Worm (Caenorhabditis elegans) whole organism, young adult: Measurements from ENCODE around the gene rps-3.

Experiments
- B0019.2 ChIP-seq: fragments of 200-800 bp; sonication (Bioruptor generic); conservative IDR thresholded peaks from 2 replicates; pipeline ENCODE4 v1.3.6; 2022; ENCODE audit warnings: missing genetic modification reagents, missing genetic modification characterization, missing compliant biosample characterization
- D2030.7 ChIP-seq: fragments of 200-800 bp; sonication (Bioruptor generic); IDR thresholded peaks from 2 replicates; pipeline ENCODE4 v1.3.6; 2022; ENCODE audit warnings: missing genetic modification reagents, missing genetic modification characterization, missing compliant biosample characterization
- F22D6.2 ChIP-seq: sonication (generic microtip); optimal IDR thresholded peaks from 2 replicates; lab custom pipeline; 2016; ENCODE audit warnings: mild to moderate bottlenecking, missing genetic modification characterization, missing compliant biosample characterization
- F39B2.1 ChIP-seq: fragments of 200-800 bp; sonication (Bioruptor generic); IDR thresholded peaks from 2 replicates; pipeline ENCODE4 v1.3.6; 2022; ENCODE audit warnings: missing genetic modification reagents, missing genetic modification characterization, missing compliant biosample characterization
- F55B11.4 ChIP-seq: sonication (generic microtip); optimal IDR thresholded peaks from 2 replicates; lab custom pipeline; 2016; ENCODE audit warnings: missing compliant biosample characterization, missing genetic modification characterization, borderline replicate concordance; ENCODE audit not compliant: insufficient read depth
- F57A8.1 ChIP-seq: fragments of 200-800 bp; sonication (Bioruptor generic); optimal IDR thresholded peaks from 2 replicates; lab custom pipeline; 2018; ENCODE audit warnings: mild to moderate bottlenecking, missing genetic modification characterization, moderate library complexity, missing compliant biosample characterization
- K12H6.12 ChIP-seq: fragments of 200-800 bp; sonication (Bioruptor generic); optimal IDR thresholded peaks from 2 replicates; lab custom pipeline; 2018; ENCODE audit warnings: mild to moderate bottlenecking, missing genetic modification characterization, missing compliant biosample characterization
- T26A5.8 ChIP-seq: sonication (generic microtip); optimal IDR thresholded peaks from 2 replicates; lab custom pipeline; 2016; ENCODE audit warnings: missing genetic modification characterization, missing compliant biosample characterization
- Y56A3A.18 ChIP-seq: fragments of 200-800 bp; sonication (Bioruptor generic); IDR thresholded peaks from 2 replicates; pipeline ENCODE4 v1.3.6; 2022; ENCODE audit warnings: missing genetic modification reagents, missing genetic modification characterization, missing compliant biosample characterization
- Y95B8A.8 ChIP-seq: fragments of 200-800 bp; sonication (Bioruptor generic); IDR thresholded peaks from 2 replicates; pipeline ENCODE4 v1.3.6; 2022; ENCODE audit warnings: missing genetic modification reagents, missing genetic modification characterization, missing compliant biosample characterization
- ZK185.1 ChIP-seq: sonication (generic microtip); optimal IDR thresholded peaks from 2 replicates; lab custom pipeline; 2016; ENCODE audit warnings: mild to moderate bottlenecking, missing genetic modification characterization, missing compliant biosample characterization; ENCODE audit not compliant: poor library complexity, severe bottlenecking
- ama-1 ChIP-seq, 3 experiments: fragments of 150-350 bp in 1 of 3; sonication (generic microtip) in 2 of 3; optimal IDR thresholded peaks; 2 replicates each; lab custom pipeline; 2014 to 2018; ENCODE audit warnings: missing biosample characterization in 2 of 3, missing genetic modification characterization in 2 of 3, missing genetic modification reagents in 2 of 3
- atf-7 ChIP-seq: sonication (generic microtip); optimal IDR thresholded peaks from 2 replicates; lab custom pipeline; 2017; ENCODE audit warnings: mild to moderate bottlenecking, missing genetic modification characterization, missing compliant biosample characterization
- attf-6 ChIP-seq: fragments of 200-800 bp; sonication (Bioruptor generic); IDR thresholded peaks from 2 replicates; pipeline ENCODE4 v1.3.6; 2022; ENCODE audit warnings: missing genetic modification reagents, missing genetic modification characterization, missing compliant biosample characterization
- bed-2 ChIP-seq: fragments of 200-800 bp; sonication (Bioruptor generic); IDR thresholded peaks from 2 replicates; pipeline ENCODE4 v1.3.6; 2022; ENCODE audit warnings: missing genetic modification reagents, missing genetic modification characterization, missing compliant biosample characterization
- ccch-3 ChIP-seq: fragments of 200-800 bp; sonication (Bioruptor generic); optimal IDR thresholded peaks from 2 replicates; lab custom pipeline; 2018; ENCODE audit warnings: mild to moderate bottlenecking, missing genetic modification characterization, missing compliant biosample characterization
- ceh-79 ChIP-seq: sonication (generic microtip); optimal IDR thresholded peaks from 2 replicates; lab custom pipeline; 2017; ENCODE audit warnings: mild to moderate bottlenecking, missing genetic modification characterization, missing compliant biosample characterization
- chd-7 ChIP-seq: sonication (generic microtip); optimal IDR thresholded peaks from 2 replicates; lab custom pipeline; 2016; ENCODE audit warnings: mild to moderate bottlenecking, missing genetic modification characterization, moderate library complexity, missing compliant biosample characterization
- dox-1 ChIP-seq: fragments of 200-800 bp; sonication (Bioruptor generic); IDR thresholded peaks from 2 replicates; pipeline ENCODE4 v1.3.6; 2022; ENCODE audit warnings: missing genetic modification reagents, missing genetic modification characterization, missing compliant biosample characterization
- dpl-1 ChIP-seq: fragments of 150-350 bp; optimal IDR thresholded peaks from 2 replicates; lab custom pipeline; 2014; ENCODE audit warnings: missing biosample characterization, missing genetic modification reagents, missing genetic modification characterization
- efl-1 ChIP-seq: fragments of 150-350 bp; optimal IDR thresholded peaks from 2 replicates; lab custom pipeline; 2014; ENCODE audit warnings: missing biosample characterization, missing genetic modification reagents, missing genetic modification characterization
- egl-44 ChIP-seq: fragments of 200-800 bp; sonication (Bioruptor generic); IDR thresholded peaks from 2 replicates; pipeline ENCODE4 v1.3.6; 2022; ENCODE audit warnings: missing genetic modification reagents, missing genetic modification characterization, missing compliant biosample characterization
- ekl-4 ChIP-seq: fragments of 200-800 bp; sonication (Bioruptor generic); IDR thresholded peaks from 2 replicates; pipeline ENCODE4 v1.3.6; 2022; ENCODE audit warnings: missing genetic modification reagents, missing genetic modification characterization, missing compliant biosample characterization
- ets-4 ChIP-seq: fragments of 200-800 bp; sonication (Bioruptor generic); optimal IDR thresholded peaks from 2 replicates; lab custom pipeline; 2018; ENCODE audit warnings: mild to moderate bottlenecking, missing genetic modification characterization, missing compliant biosample characterization
- gei-17 ChIP-seq: fragments of 200-800 bp; sonication (Bioruptor generic); optimal IDR thresholded peaks from 2 replicates; lab custom pipeline; 2018; ENCODE audit warnings: mild to moderate bottlenecking, missing genetic modification characterization, missing compliant biosample characterization
- him-1 ChIP-seq: sonication (generic microtip); optimal IDR thresholded peaks from 2 replicates; lab custom pipeline; 2016; ENCODE audit warnings: missing genotype, missing genetic modification reagents, missing genetic modification characterization, missing compliant biosample characterization
- hlh-12 ChIP-seq: sonication (generic microtip); optimal IDR thresholded peaks from 2 replicates; lab custom pipeline; 2016; ENCODE audit warnings: missing genetic modification characterization, missing compliant biosample characterization
- hmg-1.2 ChIP-seq: fragments of 200-800 bp; sonication (Bioruptor generic); IDR thresholded peaks from 2 replicates; pipeline ENCODE4 v1.3.6; 2022; ENCODE audit warnings: missing genetic modification reagents, missing genetic modification characterization, missing compliant biosample characterization
- lag-1 ChIP-seq: fragments of 200-800 bp; sonication (Bioruptor generic); IDR thresholded peaks from 2 replicates; pipeline ENCODE4 v1.3.6; 2022; ENCODE audit warnings: missing genetic modification reagents, missing genetic modification characterization, missing compliant biosample characterization
- let-607 ChIP-seq, 2 experiments: fragments of 200-800 bp in 1 of 2; sonication (Bioruptor generic) in 1 of 2; sonication (generic microtip) in 1 of 2; optimal IDR thresholded peaks; 2 replicates each; lab custom pipeline; 2016 to 2018; ENCODE audit warnings: mild to moderate bottlenecking in 2 of 2, missing compliant biosample characterization in 2 of 2, missing genetic modification characterization in 2 of 2, moderate library complexity in 2 of 2, missing genotype in 1 of 2
- lin-35 ChIP-seq, 3 experiments: fragments of 150-350 bp in 2 of 3; sonication (generic microtip) in 1 of 3; optimal IDR thresholded peaks; 2 replicates each; lab custom pipeline; 2014 to 2018; ENCODE audit warnings: missing biosample characterization in 3 of 3, missing genetic modification characterization in 3 of 3, missing genetic modification reagents in 3 of 3
- lin-40 ChIP-seq: sonication (generic microtip); optimal IDR thresholded peaks from 2 replicates; lab custom pipeline; 2016; ENCODE audit warnings: missing genetic modification characterization, mild to moderate bottlenecking, missing compliant biosample characterization, missing genotype, missing genetic modification reagents
- lin-54 ChIP-seq: fragments of 200-800 bp; sonication (Bioruptor generic); optimal IDR thresholded peaks from 2 replicates; lab custom pipeline; 2018; ENCODE audit warnings: mild to moderate bottlenecking, missing genetic modification characterization, missing compliant biosample characterization
- lsl-1 ChIP-seq: fragments of 200-800 bp; sonication (Bioruptor generic); optimal IDR thresholded peaks from 2 replicates; lab custom pipeline; 2018; ENCODE audit warnings: mild to moderate bottlenecking, missing genetic modification characterization, moderate library complexity, missing compliant biosample characterization
- madf-8 ChIP-seq: fragments of 200-800 bp; sonication (Bioruptor generic); conservative IDR thresholded peaks from 2 replicates; pipeline ENCODE4 v1.3.6; 2022; ENCODE audit warnings: missing genetic modification reagents, missing genetic modification characterization, missing compliant biosample characterization
- mel-28 ChIP-seq: sonication (generic microtip); optimal IDR thresholded peaks from 2 replicates; lab custom pipeline; 2016; ENCODE audit warnings: borderline replicate concordance, mild to moderate bottlenecking, missing genetic modification characterization, missing compliant biosample characterization
- nfya-1 ChIP-seq: sonication (generic microtip); optimal IDR thresholded peaks from 2 replicates; lab custom pipeline; 2017; ENCODE audit warnings: antibody characterized with exemption, missing compliant biosample characterization, missing genetic modification characterization, borderline replicate concordance; ENCODE audit not compliant: insufficient read depth
- nhr-27 ChIP-seq: fragments of 200-800 bp; sonication (Bioruptor generic); optimal IDR thresholded peaks from 2 replicates; lab custom pipeline; 2018; ENCODE audit warnings: mild to moderate bottlenecking, missing genetic modification characterization, moderate library complexity, missing compliant biosample characterization
- nhr-80 ChIP-seq: sonication (generic microtip); optimal IDR thresholded peaks from 2 replicates; lab custom pipeline; 2016; ENCODE audit warnings: missing genetic modification characterization, missing compliant biosample characterization
- nhr-90 ChIP-seq: sonication (generic microtip); optimal IDR thresholded peaks from 2 replicates; lab custom pipeline; 2016; ENCODE audit warnings: missing genotype, mild to moderate bottlenecking, missing genetic modification characterization, missing compliant biosample characterization
- snpc-4 ChIP-seq, 5 experiments: fragments of 150-350 bp in 1 of 5; sonication (generic microtip) in 4 of 5; optimal IDR thresholded peaks; 2 replicates each; lab custom pipeline; 2014 to 2018; ENCODE audit warnings: missing genetic modification characterization in 5 of 5, missing biosample characterization in 3 of 5, antibody characterized with exemption in 2 of 5, mild to moderate bottlenecking in 2 of 5, missing compliant biosample characterization in 2 of 5, missing genotype in 2 of 5, moderate library complexity in 2 of 5, missing genetic modification reagents in 1 of 5
- tbp1 ChIP-seq: fragments of 200-800 bp; sonication (Bioruptor generic); optimal IDR thresholded peaks from 2 replicates; lab custom pipeline; 2018; ENCODE audit warnings: mild to moderate bottlenecking, missing genetic modification characterization, missing compliant biosample characterization
- zfh-2 ChIP-seq: fragments of 200-800 bp; sonication (Bioruptor generic); conservative IDR thresholded peaks from 2 replicates; pipeline ENCODE4 v1.3.6; 2022; ENCODE audit warnings: missing genetic modification reagents, missing genetic modification characterization, missing compliant biosample characterization
- ztf-22 ChIP-seq: fragments of 200-800 bp; sonication (Bioruptor generic); optimal IDR thresholded peaks from 2 replicates; lab custom pipeline; 2018; ENCODE audit warnings: mild to moderate bottlenecking, missing genetic modification characterization, moderate library complexity, missing compliant biosample characterization
- ztf-6 ChIP-seq: fragments of 200-800 bp; sonication (Bioruptor generic); IDR thresholded peaks from 2 replicates; pipeline ENCODE4 v1.3.6; 2022; ENCODE audit warnings: missing genetic modification reagents, missing genetic modification characterization, missing compliant biosample characterization

Gene rps-3

ce11 chrIII:6178586-6178985 lies 28.0 kb upstream of the rps-3 start, which contains the start of gene F42A10.7:
Gene F42A10.7, minus strand, starts transcription at chrIII:6178686.
- TF ChIP-seq let-607 (tag; optimal IDR thresholded peaks at IDR 0.05; lab: Kevin White, UChicago), result no peak
- TF ChIP-seq lin-35 (GFP tag; optimal IDR thresholded peaks at IDR 0.05; lab: Kevin White, UChicago), result no peak
- no peak for TF ChIP-seq ama-1 (optimal IDR thresholded peaks at IDR 0.05; lab: Kevin White, UChicago)
- TF ChIP-seq ama-1 (GFP tag; optimal IDR thresholded peaks at IDR 0.05; lab: Kevin White, UChicago), result no peak
- TF ChIP-seq mel-28 (tag; lab: Kevin White, UChicago), result no peak
- no peak for TF ChIP-seq hmg-1.2 (GFP tag; lab: Robert Waterston, UW)
- no peak for TF ChIP-seq lag-1
- no peak for TF ChIP-seq T26A5.8 (tag; lab: Kevin White, UChicago)
- no peak for TF ChIP-seq Y56A3A.18 (GFP tag; lab: Robert Waterston, UW)
- no peak for TF ChIP-seq Y95B8A.8 (GFP tag; lab: Robert Waterston, UW)
- TF ChIP-seq lin-40 (tag; lab: Kevin White, UChicago), result no peak
- no peak for TF ChIP-seq him-1 (tag; lab: Kevin White, UChicago)

- TF ChIP-seq bed-2 (GFP tag; lab: Robert Waterston, UW), result no peak
- no peak for TF ChIP-seq F22D6.2 (tag; lab: Kevin White, UChicago)
- no peak for TF ChIP-seq chd-7 (tag; lab: Kevin White, UChicago)
- no peak for TF ChIP-seq F39B2.1 (GFP tag; lab: Robert Waterston, UW)
- no peak for TF ChIP-seq dox-1 (GFP tag; lab: Robert Waterston, UW)
- no peak for TF ChIP-seq lin-54 (GFP tag; lab: Kevin White, UChicago)
- no peak for TF ChIP-seq hlh-12
- TF ChIP-seq T26A5.8 (tag; lab: Kevin White, UChicago), result no peak
- no peak for TF ChIP-seq dpl-1 (GFP tag; lab: Kevin White, UChicago)
- no peak for TF ChIP-seq lsl-1 (GFP tag; lab: Kevin White, UChicago)
- no peak for TF ChIP-seq attf-6 (GFP tag; lab: Robert Waterston, UW)
- no peak for TF ChIP-seq ccch-3 (GFP tag; lab: Kevin White, UChicago)
- TF ChIP-seq B0019.2 (GFP tag; lab: Robert Waterston, UW), result no peak
- TF ChIP-seq hmg-1.2 (GFP tag; lab: Robert Waterston, UW), result 0 out of 2 replicates have a peak, but pooled peaks have one; percentile 5
- TF ChIP-seq ztf-6 (GFP tag; lab: Robert Waterston, UW), result no peak
- no peak for TF ChIP-seq nfya-1 (tag; lab: Kevin White, UChicago)
- no peak for TF ChIP-seq gei-17
- TF ChIP-seq efl-1 (GFP tag; lab: Kevin White, UChicago), result no peak
- no peak for TF ChIP-seq lin-40 (tag; lab: Kevin White, UChicago)
- TF ChIP-seq K12H6.12 (tag; lab: Kevin White, UChicago), result no peak
- TF ChIP-seq tbp1 (GFP tag; lab: Kevin White, UChicago), result peak; percentile 14
- TF ChIP-seq ekl-4, result no peak
- TF ChIP-seq ceh-79 (tag; lab: Kevin White, UChicago), result no peak
- no peak for TF ChIP-seq D2030.7 (GFP tag; lab: Robert Waterston, UW)
- no peak for TF ChIP-seq madf-8 (GFP tag; lab: Robert Waterston, UW)
- TF ChIP-seq zfh-2 (GFP tag; lab: Robert Waterston, UW), result no peak
- peak in 1 of 2 experiments; percentile 53 for TF ChIP-seq let-607 (tag; optimal IDR thresholded peaks at IDR 0.05; lab: Kevin White, UChicago)
- 0 out of 2 replicates have a peak, but pooled peaks have one; percentile 40 for TF ChIP-seq egl-44 (GFP tag; lab: Robert Waterston, UW)
- no peak for TF ChIP-seq ZK185.1 (tag; lab: Kevin White, UChicago)
- TF ChIP-seq him-1 (tag; lab: Kevin White, UChicago), result no peak
- no peak for TF ChIP-seq snpc-4 (GFP tag; optimal IDR thresholded peaks at IDR 0.05; lab: Kevin White, UChicago)
- TF ChIP-seq snpc-4 (tag; optimal IDR thresholded peaks at IDR 0.05; lab: Kevin White, UChicago), result peak in 1 of 4 experiments; percentile 28
- TF ChIP-seq atf-7 (tag; lab: Kevin White, UChicago), result peak; percentile 74
- peak; percentile 21 for TF ChIP-seq ets-4
- TF ChIP-seq nhr-27 (tag; lab: Kevin White, UChicago), result no peak
- peak; percentile 99 for TF ChIP-seq nhr-80
- no peak for TF ChIP-seq F55B11.4
- TF ChIP-seq F57A8.1 (GFP tag; lab: Kevin White, UChicago), result no peak
- TF ChIP-seq nhr-90 (tag; lab: Kevin White, UChicago), result no peak
- TF ChIP-seq ztf-22 (GFP tag; lab: Kevin White, UChicago), result peak; percentile 65
Observed at ce11 chrIII:6179062-6179461, 27.5 kb upstream of the rps-3 start.
